Worm (Caenorhabditis elegans): ENCODE measurements around the gene sri-57.

The sri-57 gene

ce11 chrII:2705200-2705599 is 33.0 kb upstream of the sri-57 start, which contains the start of gene srh-128 (continued):
- TF ChIP-seq hlh-30 (tag; optimal IDR thresholded peaks at IDR 0.05; ENCODE audit: insufficient read depth) = no peak
- TF ChIP-seq F10B5.3 (tag; optimal IDR thresholded peaks at IDR 0.05) = no peak
- TF ChIP-seq aha-1 (tag) = no peak
- no peak for TF ChIP-seq madf-5 (GFP tag; IDR thresholded peaks at IDR 0.05)
- no peak for TF ChIP-seq madf-9 (GFP tag; conservative IDR thresholded peaks at IDR 0.05)

DNA sequence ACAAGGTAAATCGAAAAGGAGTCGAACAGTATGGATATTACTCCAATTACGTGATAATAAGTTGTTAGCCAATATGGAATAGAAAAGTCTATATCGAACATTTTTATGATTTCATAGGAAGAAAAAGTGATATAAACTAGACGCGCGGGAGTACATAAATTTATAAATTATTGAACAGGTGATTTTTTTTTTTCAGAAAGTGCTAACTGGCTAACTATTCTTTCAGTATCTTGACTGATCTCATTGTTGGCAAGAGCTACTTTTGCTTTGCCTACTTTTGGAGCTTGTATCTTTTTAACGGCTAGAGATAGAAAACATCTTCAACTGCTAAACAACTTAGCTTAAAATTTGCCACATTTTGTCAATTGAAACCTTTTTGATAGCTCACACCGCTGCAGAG is 30.5 kb upstream of the sri-57 start, which contains the start of gene sri-60:
TSS of gene sri-60 (minus strand) at position 101 of the 400 bp plus-strand sequence.
- TF ChIP-seq dmd-9 (GFP tag; IDR thresholded peaks at IDR 0.05) (no peak), nhr-41 (GFP tag; IDR thresholded peaks at IDR 0.05) (no peak), unc-39 (tag; optimal IDR thresholded peaks at IDR 0.05) (no peak), ceh-28 (tag; optimal IDR thresholded peaks at IDR 0.05) (no peak), zag-1 (tag; optimal IDR thresholded peaks at IDR 0.05) (no peak), pqm-1 (tag; optimal IDR thresholded peaks at IDR 0.05) (no peak), R02D3.7 (tag; optimal IDR thresholded peaks at IDR 0.05) (no peak), aha-1 (tag) (no peak), nhr-6 (tag; optimal IDR thresholded peaks at IDR 0.05) (no peak), mdl-1 (tag; optimal IDR thresholded peaks at IDR 0.05) (no peak)

DNA sequence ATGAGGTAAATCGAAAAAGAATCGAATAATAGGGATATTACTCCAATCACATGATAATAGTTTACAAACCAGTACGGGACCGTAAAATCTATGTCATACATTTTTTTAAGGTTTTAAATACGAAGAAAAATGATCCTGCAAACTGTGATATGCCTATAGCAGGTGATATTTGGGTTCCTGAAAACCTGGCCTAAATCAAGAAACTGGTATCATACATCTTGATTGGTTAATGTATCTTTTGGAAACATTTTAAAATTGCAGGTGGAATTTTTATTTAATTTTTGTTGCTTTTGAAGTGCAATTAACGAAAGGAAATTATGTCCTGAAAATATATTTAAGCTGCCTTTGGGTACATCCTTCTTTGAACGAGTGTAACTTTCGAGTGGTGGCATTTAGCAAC is 28.0 kb upstream of the sri-57 start, which contains the start of gene sri-61:
TSS of gene sri-61 (minus strand) at position 101 of the 400 bp plus-strand sequence.
- TF ChIP-seq unc-62 (GFP tag; optimal IDR thresholded peaks at IDR 0.05 in 1 of 2) (peak in 1 of 2 experiments; percentile 25), unc-62 (tag; optimal IDR thresholded peaks at IDR 0.05) (no peak), lin-13 (GFP tag; optimal IDR thresholded peaks at IDR 0.05) (no peak), skn-1 (tag; optimal IDR thresholded peaks at IDR 0.05) (no peak), nhr-76 (tag; optimal IDR thresholded peaks at IDR 0.05) (no peak), R02D3.7 (tag; optimal IDR thresholded peaks at IDR 0.05) (no peak), snpc-4 (tag; optimal IDR thresholded peaks at IDR 0.05) (no peak), Y105C5A.15 (GFP tag; IDR thresholded peaks at IDR 0.05) (no peak)

DNA sequence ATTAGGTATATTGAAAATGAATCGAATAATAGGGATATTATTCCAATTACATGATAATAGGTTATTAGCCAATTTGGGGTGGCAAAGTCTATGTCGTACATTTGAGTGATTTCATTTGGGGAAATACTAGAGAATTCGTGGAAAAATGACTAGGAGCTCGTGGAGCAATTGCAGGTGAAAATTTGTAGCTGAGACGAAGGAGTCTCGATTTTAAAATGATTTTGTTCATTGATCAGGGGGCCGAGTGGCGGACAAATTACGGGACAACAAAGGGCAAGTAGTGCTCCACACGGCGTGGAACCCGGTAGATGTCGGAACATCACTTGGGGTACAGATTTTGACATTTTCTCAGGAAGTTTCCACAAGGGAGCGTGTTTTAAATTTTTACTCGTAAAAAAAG is 26.2 kb upstream of the sri-57 start, which contains the start of gene sri-62:
TSS of gene sri-62 (minus strand) at position 101 of the 400 bp plus-strand sequence.
- TF ChIP-seq mep-1 (tag; optimal IDR thresholded peaks at IDR 0.05) = no peak
- TF ChIP-seq lin-39 (tag; optimal IDR thresholded peaks at IDR 0.05) = no peak
- TF ChIP-seq dve-1 (tag; optimal IDR thresholded peaks at IDR 0.05; ENCODE audit: insufficient read depth) = no peak
- no peak for TF ChIP-seq snpc-1.2 (GFP tag; IDR thresholded peaks at IDR 0.05)
- TF ChIP-seq lin-15B (tag; optimal IDR thresholded peaks at IDR 0.05) = no peak

DNA sequence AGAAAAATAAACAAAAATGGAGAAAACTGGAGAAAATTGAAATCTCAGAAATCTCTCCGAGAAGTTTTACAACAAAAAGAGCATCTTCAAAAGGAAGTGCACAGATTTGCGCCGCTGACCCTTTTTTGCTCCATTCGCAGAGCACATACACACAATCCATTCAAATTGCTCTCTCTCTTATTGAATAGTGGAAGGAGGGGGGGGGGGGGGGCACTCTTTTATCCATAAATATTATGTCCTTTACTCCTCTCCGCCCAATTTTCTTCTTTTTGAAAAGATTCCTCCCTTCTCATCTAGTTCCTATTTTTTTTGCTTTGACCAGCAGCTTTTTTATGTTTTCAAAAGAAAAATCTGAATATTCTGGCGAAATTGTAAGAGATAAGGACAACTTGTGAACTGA is 22.9 kb upstream of the sri-57 start:
- no peak for TF ChIP-seq Y48G9A.11 (GFP tag; IDR thresholded peaks at IDR 0.05)
- peak; percentile 40 for TF ChIP-seq fkh-10 (GFP tag; optimal IDR thresholded peaks at IDR 0.05)

ce11 chrII:2692476-2692875 is 20.3 kb upstream of the sri-57 start, which contains the start of gene set-11:
set-11 (minus strand) TSS chrII:2692576.
- TF ChIP-seq T20F7.1 (GFP tag; optimal IDR thresholded peaks at IDR 0.05) = no peak
- no peak for TF ChIP-seq snpc-1.2 (GFP tag; IDR thresholded peaks at IDR 0.05)
- no peak for TF ChIP-seq mdt-29 (GFP tag; IDR thresholded peaks at IDR 0.05)
- TF ChIP-seq attf-4 (tag; optimal IDR thresholded peaks at IDR 0.05) = no peak
- no peak for TF ChIP-seq dmd-8 (GFP tag; IDR thresholded peaks at IDR 0.05)
- TF ChIP-seq daf-19 (GFP tag; conservative IDR thresholded peaks at IDR 0.05) = no peak
- TF ChIP-seq unc-130 (GFP tag; optimal IDR thresholded peaks at IDR 0.05) = no peak
- TF ChIP-seq lin-13 (GFP tag; optimal IDR thresholded peaks at IDR 0.05) = no peak
- no peak for TF ChIP-seq vab-7 (GFP tag; IDR thresholded peaks at IDR 0.05)
- TF ChIP-seq ztf-7 (tag; optimal IDR thresholded peaks at IDR 0.05) = no peak
- TF ChIP-seq rbr-2 (tag; optimal IDR thresholded peaks at IDR 0.05) = no peak
- TF ChIP-seq D1046.2 (GFP tag; IDR thresholded peaks at IDR 0.05) = no peak
- no peak for TF ChIP-seq spr-3 (GFP tag; optimal IDR thresholded peaks at IDR 0.05)
